Fruit fly (Drosophila melanogaster): ENCODE results near the gene Arfip.
A peak's percentile ranks its signal among the peaks of the same experiment; 100 is the strongest.

DNA sequence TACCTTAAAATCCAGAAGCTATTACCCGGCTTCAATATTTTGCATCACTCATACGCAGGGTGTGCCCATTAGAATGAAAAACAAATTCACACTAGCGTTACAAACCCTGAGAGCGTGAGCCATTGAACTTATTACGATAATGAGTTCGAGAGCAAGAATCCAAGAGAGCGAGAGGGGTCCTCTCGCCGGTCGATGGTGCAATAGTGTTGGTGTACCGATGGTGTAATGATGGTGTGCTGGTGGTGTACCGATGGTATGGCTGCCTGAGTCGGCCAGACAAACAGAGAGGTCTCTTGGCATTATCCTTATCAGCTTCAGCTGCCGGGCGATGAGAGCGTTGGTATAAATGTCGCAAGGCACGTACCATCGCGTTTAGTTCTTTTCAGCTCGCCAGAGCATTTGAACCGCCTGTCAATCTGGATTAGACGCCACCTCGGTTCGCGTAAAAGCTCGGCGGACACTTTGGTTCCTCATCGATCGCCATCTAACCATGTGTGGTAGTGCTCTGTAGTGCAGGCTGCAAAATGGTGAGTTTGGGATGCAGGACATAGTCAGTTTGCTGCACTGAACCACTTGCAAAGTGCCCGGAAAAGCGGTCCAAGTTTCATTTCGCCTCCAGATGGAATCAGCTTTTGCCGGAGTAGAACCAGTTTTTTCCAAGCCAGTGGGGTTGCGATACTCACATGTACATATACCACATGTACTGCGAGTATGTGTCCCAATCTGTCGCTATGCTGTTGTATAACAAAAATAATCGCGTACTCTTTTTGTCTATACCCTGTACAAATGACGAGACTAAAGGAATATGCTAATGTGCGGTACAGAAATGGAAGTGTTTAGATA is 34.5 kb downstream of the Arfip start:
- TF ChIP-seq EcR (GFP tag; optimal IDR thresholded peaks at IDR 0.05): peak in 1 of 2 experiments; percentile 74
- no peak for TF ChIP-seq CG8478 (optimal IDR thresholded peaks at IDR 0.05)
- TF ChIP-seq Dll (optimal IDR thresholded peaks at IDR 0.05): no peak

Measured in whole organism.